Fruit fly (Drosophila melanogaster): ENCODE results near the gene Rab3-GAP.

DNA sequence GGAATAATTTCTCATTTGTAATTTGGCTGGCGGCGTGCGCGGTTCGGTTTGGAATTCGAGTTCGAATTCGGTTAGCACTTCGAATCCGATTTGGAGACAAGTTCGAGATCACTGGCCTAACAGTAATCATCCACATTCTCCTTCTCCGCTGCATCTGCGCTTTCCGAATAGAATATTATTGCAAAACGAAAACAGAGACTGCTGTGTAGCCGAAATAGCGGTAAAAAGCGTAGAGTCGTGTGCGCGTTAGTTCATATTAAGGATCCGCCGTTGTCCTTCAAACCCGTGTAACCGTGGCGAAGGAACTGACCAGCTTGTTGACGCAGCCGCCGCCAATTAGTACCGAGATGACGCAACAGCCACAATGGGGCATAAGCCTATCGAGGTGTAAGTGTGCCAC lies 35.5 kb downstream of the Rab3-GAP start, which contains the start of gene dmGlut:
- TF ChIP-seq lz (GFP tag; optimal IDR thresholded peaks at IDR 0.05): no peak
- no peak for TF ChIP-seq dac (GFP tag; optimal IDR thresholded peaks at IDR 0.05)
- no peak for TF ChIP-seq net (GFP tag; optimal IDR thresholded peaks at IDR 0.05)
- TF ChIP-seq fkh (GFP tag; optimal IDR thresholded peaks at IDR 0.05): no peak
- TF ChIP-seq CG16779 (tag; optimal IDR thresholded peaks at IDR 0.05): no peak
- no peak for TF ChIP-seq CG3032 (tag; optimal IDR thresholded peaks at IDR 0.05)
- no peak for TF ChIP-seq CG10631 (GFP tag; optimal IDR thresholded peaks at IDR 0.05)
- no peak for TF ChIP-seq acj6 (GFP tag; optimal IDR thresholded peaks at IDR 0.05)
- no peak for TF ChIP-seq Gug (GFP tag; IDR thresholded peaks at IDR 0.05)
- TF ChIP-seq CG6808 (GFP tag; optimal IDR thresholded peaks at IDR 0.05): no peak
- TF ChIP-seq OdsH (GFP tag; optimal IDR thresholded peaks at IDR 0.05): no peak
- TF ChIP-seq spab (GFP tag; optimal IDR thresholded peaks at IDR 0.05): no peak

All from whole organism, prepupa.